Fruit fly (Drosophila melanogaster): ENCODE results near the gene CG3430.

CG3430 gene

dm6 chr2L:6948540-6948942 lies 8.3 kb upstream of the CG3430 start, which contains the start of gene ihog (continued):
- TF ChIP-seq CG14710 (tag; optimal IDR thresholded peaks at IDR 0.05), result peak; percentile 16
- TF ChIP-seq CG17186 (GFP tag; optimal IDR thresholded peaks at IDR 0.05), result no peak
- no peak for TF ChIP-seq CG6813 (GFP tag; optimal IDR thresholded peaks at IDR 0.05)
- no peak for TF ChIP-seq Hmr (GFP tag; optimal IDR thresholded peaks at IDR 0.05)
- TF ChIP-seq peb (GFP tag; IDR thresholded peaks at IDR 0.05), result no peak; the same call in 1 of the 2 replicates
- TF ChIP-seq ERR (GFP tag; optimal IDR thresholded peaks at IDR 0.05), result no peak
- TF ChIP-seq grau (tag; optimal IDR thresholded peaks at IDR 0.05), result no peak
- no peak for TF ChIP-seq cato (GFP tag; optimal IDR thresholded peaks at IDR 0.05; ENCODE audit: borderline replicate concordance)
- TF ChIP-seq CG12236 (GFP tag; optimal IDR thresholded peaks at IDR 0.05), result peak; percentile 6
- no peak for TF ChIP-seq CG1647 (GFP tag; optimal IDR thresholded peaks at IDR 0.05)
- no peak for TF ChIP-seq CG3407 (GFP tag; optimal IDR thresholded peaks at IDR 0.05)
- TF ChIP-seq Lim3 (GFP tag; IDR thresholded peaks at IDR 0.05), result no peak
- TF ChIP-seq sima (GFP tag; optimal IDR thresholded peaks at IDR 0.05), result no peak
- no peak for TF ChIP-seq dimm (GFP tag; IDR thresholded peaks at IDR 0.05)
- TF ChIP-seq Dll (GFP tag; IDR thresholded peaks at IDR 0.05; ENCODE audit: partially characterized antibody), result peak; percentile 54; the same call in 3 of the 4 replicates
- TF ChIP-seq dati (GFP tag; IDR thresholded peaks at IDR 0.05), result no peak
- TF ChIP-seq CG10274 (GFP tag; optimal IDR thresholded peaks at IDR 0.05), result no peak
- no peak for TF ChIP-seq Blimp-1 (GFP tag; optimal IDR thresholded peaks at IDR 0.05)
- no peak for TF ChIP-seq maf-S (GFP tag; optimal IDR thresholded peaks at IDR 0.05)
- no peak for TF ChIP-seq CG3281 (GFP tag; optimal IDR thresholded peaks at IDR 0.05)
- peak; percentile 37 for TF ChIP-seq CG2712 (tag; optimal IDR thresholded peaks at IDR 0.05)
- TF ChIP-seq MTF-1 (GFP tag; optimal IDR thresholded peaks at IDR 0.05; ENCODE audit: borderline replicate concordance), result no peak
- TF ChIP-seq CG10959 (GFP tag; IDR thresholded peaks at IDR 0.05), result no peak
- no peak for TF ChIP-seq ssp (GFP tag; IDR thresholded peaks at IDR 0.05)
- no peak for TF ChIP-seq CG12071 (GFP tag; optimal IDR thresholded peaks at IDR 0.05)
- no peak for TF ChIP-seq Meics (GFP tag; optimal IDR thresholded peaks at IDR 0.05)
- TF ChIP-seq CG17912 (GFP tag; optimal IDR thresholded peaks at IDR 0.05), result no peak
- no peak for TF ChIP-seq Hr78 (GFP tag; optimal IDR thresholded peaks at IDR 0.05)
- peak; percentile 40 for TF ChIP-seq D (optimal IDR thresholded peaks at IDR 0.05)
- TF ChIP-seq D (GFP tag; optimal IDR thresholded peaks at IDR 0.05), result no peak
- no peak for TF ChIP-seq CG8281 (tag; optimal IDR thresholded peaks at IDR 0.05)
- peak; percentile 15 for TF ChIP-seq gcm (GFP tag; optimal IDR thresholded peaks at IDR 0.05)
- no peak for TF ChIP-seq Kr (GFP tag; optimal IDR thresholded peaks at IDR 0.05)
- no peak for TF ChIP-seq aop (GFP tag; IDR thresholded peaks at IDR 0.05)

dm6 chr2L:6950096-6950495 lies 6.7 kb upstream of the CG3430 start, which contains the start of the genes Gas41 and SA1:
Gas41 (minus strand) TSS chr2L:6950207.
SA1 (plus strand) TSS chr2L:6950421.
- TF ChIP-seq Blimp-1 (GFP tag; optimal IDR thresholded peaks at IDR 0.05), result no peak
- peak; percentile 1 for TF ChIP-seq Lhr (GFP tag; optimal IDR thresholded peaks at IDR 0.05)
- TF ChIP-seq run (tag; optimal IDR thresholded peaks at IDR 0.05), result peak; percentile 66
- TF ChIP-seq CG17361 (GFP tag; IDR thresholded peaks at IDR 0.05), result peak; percentile 95
- TF ChIP-seq CG18764 (GFP tag; optimal IDR thresholded peaks at IDR 0.05), result peak; percentile 83
- TF ChIP-seq CG18619 (GFP tag; optimal IDR thresholded peaks at IDR 0.05), result peak; percentile 22
- no peak for TF ChIP-seq corto (GFP tag; optimal IDR thresholded peaks at IDR 0.05)
- TF ChIP-seq CG6854 (GFP tag; optimal IDR thresholded peaks at IDR 0.05), result no peak
- peak in 1 of 2 experiments; percentile 56 for TF ChIP-seq Pdp1 (GFP tag; optimal IDR thresholded peaks at IDR 0.05)
- TF ChIP-seq ham (GFP tag; IDR thresholded peaks at IDR 0.05), result peak; percentile 62; the same call in 1 of the 2 replicates
- peak; percentile 78 for TF ChIP-seq MBD-R2 (GFP tag; IDR thresholded peaks at IDR 0.05)
- no peak for TF ChIP-seq Nf-YA (GFP tag; IDR thresholded peaks at IDR 0.05)
- TF ChIP-seq Oli (tag; optimal IDR thresholded peaks at IDR 0.05), result peak; percentile 71
- peak; percentile 90 for TF ChIP-seq CG12659 (GFP tag; optimal IDR thresholded peaks at IDR 0.05)
- TF ChIP-seq CG8478 (optimal IDR thresholded peaks at IDR 0.05), result no peak
- peak; percentile 72 for TF ChIP-seq cwo (GFP tag; optimal IDR thresholded peaks at IDR 0.05)
- no peak for TF ChIP-seq CG5953 (GFP tag; IDR thresholded peaks at IDR 0.05)
- peak; percentile 93 for TF ChIP-seq Dek (tag; optimal IDR thresholded peaks at IDR 0.05)
- peak; percentile 52 for TF ChIP-seq mam (GFP tag; optimal IDR thresholded peaks at IDR 0.05)
- no peak for TF ChIP-seq odd (GFP tag; optimal IDR thresholded peaks at IDR 0.05)

Measured in whole organism, embryonic.